Fruit fly (Drosophila melanogaster): ENCODE results near the gene Vha14-2.

Gene Vha14-2

dm6 chr3R:6100764-6101163, 21.6 kb upstream of the Vha14-2 start, which contains the start of gene Gasp:
TSS of gene Gasp (minus strand) at chr3R:6100887.
- TF ChIP-seq dac (GFP tag; optimal IDR thresholded peaks at IDR 0.05) (no peak), CG6276 (GFP tag; optimal IDR thresholded peaks at IDR 0.05) (no peak), Ets96B (tag; optimal IDR thresholded peaks at IDR 0.05) (no peak), fkh (GFP tag; optimal IDR thresholded peaks at IDR 0.05) (peak; percentile 48), Eip78C (GFP tag) (peak; percentile 65), CG6163 (GFP tag; IDR thresholded peaks at IDR 0.05) (0 out of 3 replicates have a peak, but pooled peaks have one; percentile 7), CG8632 (GFP tag; optimal IDR thresholded peaks at IDR 0.05) (no peak), lz (GFP tag; optimal IDR thresholded peaks at IDR 0.05) (no peak)

DNA sequence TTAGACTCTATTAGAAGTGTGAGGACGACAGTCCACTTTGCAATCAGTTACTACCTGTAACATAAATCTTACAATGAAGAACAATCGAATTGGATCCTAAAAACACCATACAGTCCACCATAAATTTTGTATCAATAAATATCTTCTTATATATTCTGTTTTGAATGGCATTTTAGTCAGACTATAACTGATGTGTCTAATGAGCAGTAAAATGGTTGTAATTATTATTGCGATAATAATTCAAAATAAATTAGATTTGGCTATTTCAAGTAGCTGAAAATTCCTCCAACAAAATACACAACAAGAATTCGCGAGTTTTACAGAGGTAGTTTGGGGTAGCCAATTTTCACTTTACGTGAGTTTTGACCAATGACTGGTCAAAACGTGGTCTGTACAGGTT, 20.1 kb upstream of the Vha14-2 start:
- TF ChIP-seq Eip93F (GFP tag; optimal IDR thresholded peaks at IDR 0.05) (no peak), CG8119 (GFP tag; IDR thresholded peaks at IDR 0.05) (no peak), CG4318 (GFP tag; optimal IDR thresholded peaks at IDR 0.05) (peak; percentile 62), CG15336 (GFP tag; IDR thresholded peaks at IDR 0.05) (0 out of 2 replicates have a peak, but pooled peaks have one; percentile 32), CG11294 (GFP tag; IDR thresholded peaks at IDR 0.05) (no peak), CG3032 (tag; optimal IDR thresholded peaks at IDR 0.05) (peak; percentile 67), vri (GFP tag; optimal IDR thresholded peaks at IDR 0.05) (no peak), svp (GFP tag) (no peak), lz (GFP tag; optimal IDR thresholded peaks at IDR 0.05) (no peak), CG11902 (GFP tag; optimal IDR thresholded peaks at IDR 0.05) (no peak), Eip75B (GFP tag; optimal IDR thresholded peaks at IDR 0.05) (peak; percentile 39), topi (GFP tag; optimal IDR thresholded peaks at IDR 0.05) (no peak), Smox (GFP tag; optimal IDR thresholded peaks at IDR 0.05) (no peak), CG6276 (GFP tag; optimal IDR thresholded peaks at IDR 0.05) (peak; percentile 50), CG31627 (GFP tag; optimal IDR thresholded peaks at IDR 0.05) (no peak), dac (GFP tag; optimal IDR thresholded peaks at IDR 0.05) (peak; percentile 16), achi (GFP tag; optimal IDR thresholded peaks at IDR 0.05) (peak; percentile 41), Sox102F (GFP tag; optimal IDR thresholded peaks at IDR 0.05) (no peak), dsx (GFP tag; optimal IDR thresholded peaks at IDR 0.05; ENCODE audit: poor library complexity, severe bottlenecking) (no peak), Blimp-1 (GFP tag; optimal IDR thresholded peaks at IDR 0.05) (no peak), Hr4 (GFP tag; optimal IDR thresholded peaks at IDR 0.05) (peak; percentile 56), Ets21C (GFP tag; optimal IDR thresholded peaks at IDR 0.05) (no peak), CG10631 (GFP tag; optimal IDR thresholded peaks at IDR 0.05) (peak; percentile 68), salr (GFP tag; optimal IDR thresholded peaks at IDR 0.05) (peak; percentile 12 to 82), cyc (GFP tag; optimal IDR thresholded peaks at IDR 0.05) (no peak), Hr38 (GFP tag; optimal IDR thresholded peaks at IDR 0.05) (no peak), Sox15 (GFP tag; optimal IDR thresholded peaks at IDR 0.05) (peak; percentile 52), CG8319 (GFP tag; optimal IDR thresholded peaks at IDR 0.05) (peak; percentile 30), Met (GFP tag; optimal IDR thresholded peaks at IDR 0.05) (no peak), CG3919 (GFP tag; optimal IDR thresholded peaks at IDR 0.05) (peak; percentile 63), CG16779 (tag; optimal IDR thresholded peaks at IDR 0.05) (peak; percentile 31), CG1621 (tag; optimal IDR thresholded peaks at IDR 0.05) (peak; percentile 12), CG8632 (GFP tag; optimal IDR thresholded peaks at IDR 0.05) (peak; percentile 36), OdsH (GFP tag; optimal IDR thresholded peaks at IDR 0.05) (peak; percentile 46), fd85E (GFP tag; optimal IDR thresholded peaks at IDR 0.05) (no peak), Sox14 (GFP tag; optimal IDR thresholded peaks at IDR 0.05) (peak; percentile 44), acj6 (GFP tag; optimal IDR thresholded peaks at IDR 0.05) (peak; percentile 53), eg (GFP tag; IDR thresholded peaks at IDR 0.05) (0 out of 3 replicates have a peak, but pooled peaks have one; percentile 51), Lpt (GFP tag; optimal IDR thresholded peaks at IDR 0.05) (peak; percentile 29), esn (GFP tag; optimal IDR thresholded peaks at IDR 0.05) (no peak), ss (GFP tag; optimal IDR thresholded peaks at IDR 0.05) (peak in 1 of 2 experiments; percentile 52), spab (GFP tag; optimal IDR thresholded peaks at IDR 0.05) (peak; percentile 72), CG32006 (GFP tag; optimal IDR thresholded peaks at IDR 0.05) (peak; percentile 79), CG9139 (GFP tag; optimal IDR thresholded peaks at IDR 0.05) (no peak), fkh (GFP tag; optimal IDR thresholded peaks at IDR 0.05) (no peak), CG7368 (GFP tag; optimal IDR thresholded peaks at IDR 0.05) (peak; percentile 26), Gug (GFP tag; IDR thresholded peaks at IDR 0.05) (no peak)
